Worm (Caenorhabditis elegans): ENCODE results near the gene srw-120.

srw-120 gene

ce11 chrV:3014185-3014584, 18.2 kb upstream of the srw-120 start, which contains the start of gene K12D9.1:
Gene K12D9.1 (plus strand): TSS chrV:3014485.
- TF ChIP-seq madf-2 (tag; optimal IDR thresholded peaks at IDR 0.05) (no peak), unc-42 (tag; optimal IDR thresholded peaks at IDR 0.05) (no peak)

ce11 chrV:3011394-3011793, 15.4 kb upstream of the srw-120 start, which contains the start of gene srw-135:
Gene srw-135 (minus strand): TSS chrV:3011494.
- TF ChIP-seq F13H6.1 (tag; optimal IDR thresholded peaks at IDR 0.05): no peak
- TF ChIP-seq lin-11 (tag; optimal IDR thresholded peaks at IDR 0.05): no peak
- no peak for TF ChIP-seq ceh-30 (tag; optimal IDR thresholded peaks at IDR 0.05)
- no peak for TF ChIP-seq unc-3 (GFP tag; conservative IDR thresholded peaks at IDR 0.05)
- TF ChIP-seq unc-3 (tag; optimal IDR thresholded peaks at IDR 0.05): no peak
- no peak for TF ChIP-seq Y22D7AL.16 (tag; optimal IDR thresholded peaks at IDR 0.05)
- TF ChIP-seq T23F11.4 (GFP tag; optimal IDR thresholded peaks at IDR 0.05): no peak
- no peak for TF ChIP-seq pha-4 (tag; optimal IDR thresholded peaks at IDR 0.05)
- no peak for TF ChIP-seq mec-3 (tag; optimal IDR thresholded peaks at IDR 0.05; ENCODE audit: borderline replicate concordance)
- no peak for TF ChIP-seq ceh-22 (tag; optimal IDR thresholded peaks at IDR 0.05)
- TF ChIP-seq nhr-232 (tag; optimal IDR thresholded peaks at IDR 0.05): no peak
- TF ChIP-seq fkh-10 (GFP tag; optimal IDR thresholded peaks at IDR 0.05): no peak
- no peak for TF ChIP-seq hlh-13 (GFP tag; optimal IDR thresholded peaks at IDR 0.05)
- no peak for TF ChIP-seq nhr-11 (tag; optimal IDR thresholded peaks at IDR 0.05)
- TF ChIP-seq sox-2 (GFP tag; IDR thresholded peaks at IDR 0.05): no peak
- no peak for TF ChIP-seq pat-9 (tag; optimal IDR thresholded peaks at IDR 0.05)
- TF ChIP-seq ceh-6 (GFP tag; optimal IDR thresholded peaks at IDR 0.05): no peak
- no peak for TF ChIP-seq pha-2 (tag; optimal IDR thresholded peaks at IDR 0.05)

ce11 chrV:3010468-3010867, 14.5 kb upstream of the srw-120 start, which contains the start of gene srw-136:
Gene srw-136 (minus strand): TSS chrV:3010568.
- no peak for TF ChIP-seq ref-2 (tag; optimal IDR thresholded peaks at IDR 0.05)
- no peak for TF ChIP-seq ceh-19 (GFP tag; optimal IDR thresholded peaks at IDR 0.05)
- TF ChIP-seq ceh-31 (tag; optimal IDR thresholded peaks at IDR 0.05): no peak
- TF ChIP-seq lin-11 (tag; optimal IDR thresholded peaks at IDR 0.05): no peak
- no peak for TF ChIP-seq nhr-232 (tag; optimal IDR thresholded peaks at IDR 0.05)
- TF ChIP-seq unc-86 (tag; optimal IDR thresholded peaks at IDR 0.05): no peak
- no peak for TF ChIP-seq T23F11.4 (GFP tag; optimal IDR thresholded peaks at IDR 0.05)
- no peak for TF ChIP-seq ceh-6 (GFP tag; optimal IDR thresholded peaks at IDR 0.05)
- TF ChIP-seq K02D7.2 (tag; optimal IDR thresholded peaks at IDR 0.05): no peak
- no peak for TF ChIP-seq gmeb-2 (tag; optimal IDR thresholded peaks at IDR 0.05)
- TF ChIP-seq elt-4 (tag; optimal IDR thresholded peaks at IDR 0.05): no peak
- TF ChIP-seq pros-1 (tag; optimal IDR thresholded peaks at IDR 0.05): no peak
- TF ChIP-seq fkh-6 (tag; optimal IDR thresholded peaks at IDR 0.05): no peak
- TF ChIP-seq odd-2 (tag; optimal IDR thresholded peaks at IDR 0.05): no peak

ce11 chrV:3005964-3006363, 10.0 kb upstream of the srw-120 start, which contains the start of gene srw-112:
Gene srw-112 (minus strand): TSS chrV:3006064.
- TF ChIP-seq ets-4 (tag; optimal IDR thresholded peaks at IDR 0.05): no peak
- TF ChIP-seq mec-3 (tag; optimal IDR thresholded peaks at IDR 0.05; ENCODE audit: borderline replicate concordance): no peak

- TF ChIP-seq Y22D7AL.16 (tag; optimal IDR thresholded peaks at IDR 0.05): no peak
- TF ChIP-seq mec-3 (tag; optimal IDR thresholded peaks at IDR 0.05; ENCODE audit: borderline replicate concordance): no peak
- TF ChIP-seq elt-2 (tag; optimal IDR thresholded peaks at IDR 0.05): no peak
- TF ChIP-seq nhr-232 (tag; optimal IDR thresholded peaks at IDR 0.05): no peak
- TF ChIP-seq fax-1 (tag; optimal IDR thresholded peaks at IDR 0.05): no peak
- no peak for TF ChIP-seq gmeb-2 (tag; optimal IDR thresholded peaks at IDR 0.05)
- TF ChIP-seq ahr-1 (tag; optimal IDR thresholded peaks at IDR 0.05): no peak
Observed at ce11 chrV:2999736-3000135, 3.7 kb upstream of the srw-120 start, which contains the start of gene srw-119. Gene srw-119 (minus strand): TSS chrV:2999836.
